Worm (Caenorhabditis elegans) whole organism, early embryonic: ENCODE measurements around the gene ape-1.

Experiments
- B0310.2 ChIP-seq: sonication (generic microtip); optimal IDR thresholded peaks from 2 replicates; lab custom pipeline; 2016; ENCODE audit warnings: mild to moderate bottlenecking, missing genetic modification characterization, missing compliant biosample characterization
- F13C5.2 ChIP-seq: sonication (generic microtip); optimal IDR thresholded peaks from 2 replicates; lab custom pipeline; 2017; ENCODE audit warnings: mild to moderate bottlenecking, missing genetic modification characterization, inconsistent platforms, missing compliant biosample characterization
- ama-1 ChIP-seq: fragments of 150-350 bp; optimal IDR thresholded peaks from 2 replicates; lab custom pipeline; 2014
- ceh-36 ChIP-seq: sonication (generic microtip); optimal IDR thresholded peaks from 2 replicates; lab custom pipeline; 2016; ENCODE audit warnings: missing genetic modification characterization, inconsistent platforms, missing compliant biosample characterization
- ets-7 ChIP-seq: sonication (generic microtip); optimal IDR thresholded peaks from 2 replicates; lab custom pipeline; 2016; ENCODE audit warnings: missing genotype, missing genetic modification characterization, missing compliant biosample characterization
- flt-1 ChIP-seq: fragments of 200-800 bp; sonication (Bioruptor generic); IDR thresholded peaks from 2 replicates; pipeline ENCODE4 v1.3.6; 2022; ENCODE audit warnings: missing genetic modification characterization, missing compliant biosample characterization
- hmbx-1 ChIP-seq: sonication (generic microtip); optimal IDR thresholded peaks from 2 replicates; lab custom pipeline; 2016; ENCODE audit warnings: mild to moderate bottlenecking, missing genetic modification characterization, missing compliant biosample characterization
- hmg-4 ChIP-seq: fragments of 200-800 bp; sonication (Bioruptor generic); optimal IDR thresholded peaks from 2 replicates; lab custom pipeline; 2018; ENCODE audit warnings: mild to moderate bottlenecking, missing genetic modification characterization, missing compliant biosample characterization
- hnd-1 ChIP-seq: sonication (generic microtip); optimal IDR thresholded peaks from 2 replicates; lab custom pipeline; 2016; ENCODE audit warnings: missing genetic modification characterization, missing compliant biosample characterization
- pes-1 ChIP-seq: fragments of 200-800 bp; sonication (Bioruptor generic); IDR thresholded peaks from 2 replicates; pipeline ENCODE4 v1.3.6; 2022; ENCODE audit warnings: missing genetic modification reagents, missing genetic modification characterization, missing compliant biosample characterization
- scrt-1 ChIP-seq: fragments of 200-800 bp; sonication (Bioruptor generic); IDR thresholded peaks from 2 replicates; pipeline ENCODE4 v1.3.6; 2022; ENCODE audit warnings: missing genetic modification characterization, missing compliant biosample characterization
- tbx-11 ChIP-seq: fragments of 200-800 bp; sonication (Bioruptor generic); IDR thresholded peaks from 2 replicates; pipeline ENCODE4 v1.3.6; 2022; ENCODE audit warnings: missing genetic modification characterization, missing compliant biosample characterization
- tbx-37 ChIP-seq: fragments of 200-800 bp; sonication (Bioruptor generic); conservative IDR thresholded peaks from 2 replicates; pipeline ENCODE4 v1.3.6; 2022; ENCODE audit warnings: missing genetic modification reagents, missing genetic modification characterization, missing compliant biosample characterization
- tra-4 ChIP-seq: sonication (generic microtip); optimal IDR thresholded peaks from 2 replicates; lab custom pipeline; 2017; ENCODE audit warnings: missing genetic modification characterization, missing compliant biosample characterization

DNA sequence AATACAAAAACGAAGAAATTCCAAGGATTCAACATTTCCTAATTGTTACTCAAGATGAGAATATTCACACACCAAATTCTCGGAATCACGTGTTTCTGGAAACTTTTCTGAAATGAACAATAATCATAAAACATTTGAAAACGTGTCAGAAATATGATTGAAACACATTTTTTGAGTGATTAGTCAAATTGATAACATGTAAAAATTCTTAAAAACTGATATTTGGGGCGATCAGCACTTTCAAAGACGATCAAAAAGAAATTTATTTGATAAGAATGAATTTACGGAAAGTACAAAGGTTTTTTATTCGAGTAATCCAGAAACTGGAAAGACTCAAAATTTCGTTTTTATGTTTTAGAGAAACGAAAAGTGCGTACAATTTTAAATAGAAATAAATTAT lies 40.1 kb downstream of the ape-1 start, which contains the start of gene tre-3:
- TF ChIP-seq ama-1 (lab: Kevin White, UChicago) = no peak
- no peak for TF ChIP-seq tra-4 (tag; lab: Kevin White, UChicago)
- TF ChIP-seq hmbx-1 = no peak
- no peak for TF ChIP-seq hmg-4 (GFP tag; lab: Kevin White, UChicago)
- no peak for TF ChIP-seq hnd-1 (tag; lab: Kevin White, UChicago)
- no peak for TF ChIP-seq tbx-11
- TF ChIP-seq flt-1 (GFP tag; lab: Robert Waterston, UW) = no peak
- TF ChIP-seq B0310.2 (tag; lab: Kevin White, UChicago) = no peak
- no peak for TF ChIP-seq ceh-36
- TF ChIP-seq scrt-1 (GFP tag; lab: Robert Waterston, UW) = no peak
- no peak for TF ChIP-seq pes-1
- no peak for TF ChIP-seq ets-7
- no peak for TF ChIP-seq tbx-37
- no peak for TF ChIP-seq F13C5.2 (tag; lab: Kevin White, UChicago)
